Fruit fly (Drosophila melanogaster): Measurements from ENCODE around the gene CG2145.

- TF ChIP-seq CG14655 (GFP tag; optimal IDR thresholded peaks at IDR 0.05) (no peak), CG13204 (GFP tag; optimal IDR thresholded peaks at IDR 0.05) (no peak), CG12605 (GFP tag; IDR thresholded peaks at IDR 0.05) (no peak), Ets98B (GFP tag; IDR thresholded peaks at IDR 0.05) (no peak), CG15710 (tag; optimal IDR thresholded peaks at IDR 0.05) (no peak), CG34367 (tag; optimal IDR thresholded peaks at IDR 0.05) (no peak), CG9948 (tag; optimal IDR thresholded peaks at IDR 0.05) (no peak)
Measured at dm6 chrX:10953240-10953639, 26.0 kb downstream of the CG2145 start.
